Fruit fly (Drosophila melanogaster): ENCODE data around the gene CG34263.

DNA sequence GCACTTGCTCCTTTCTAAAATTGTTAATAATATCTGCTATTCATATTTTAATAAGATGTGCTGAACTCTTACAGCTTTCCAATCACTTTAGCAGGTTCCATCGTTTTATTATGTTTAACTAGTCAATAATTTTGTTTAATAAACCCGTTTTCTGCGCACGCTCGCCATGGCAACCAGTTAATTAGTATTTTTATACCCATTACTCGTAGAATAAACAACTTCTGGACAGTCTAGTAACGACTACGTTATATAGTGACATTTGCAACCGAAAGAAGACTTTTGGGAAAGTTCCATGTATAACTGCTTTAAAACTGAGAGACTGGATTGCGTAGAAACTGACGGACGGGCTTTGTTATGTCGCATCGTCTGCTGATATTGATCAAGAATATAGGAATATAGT lies 32.5 kb downstream of the CG34263 start, which contains the start of gene CG34453:
- TF ChIP-seq CG8478 (optimal IDR thresholded peaks at IDR 0.05): no peak
- TF ChIP-seq usp (GFP tag; optimal IDR thresholded peaks at IDR 0.05): no peak
- TF ChIP-seq pan (optimal IDR thresholded peaks at IDR 0.05): no peak
- no peak for TF ChIP-seq psq (optimal IDR thresholded peaks at IDR 0.05)
- TF ChIP-seq EcR (GFP tag; optimal IDR thresholded peaks at IDR 0.05): no peak
- no peak for TF ChIP-seq Dll (optimal IDR thresholded peaks at IDR 0.05)
